Fruit fly (Drosophila melanogaster) S2 (cell line): ENCODE data around the gene xit.

ENCODE experiments used
- CG8478 ChIP-seq: fragments of >200 bp; optimal IDR thresholded peaks from 2 replicates; lab custom pipeline; 2018
- CTCF ChIP-seq, 2 experiments: fragments of >200 bp; optimal IDR thresholded peaks; 2 replicates each; lab custom pipeline; 2018

- TF ChIP-seq CG8478 (lab: Kevin White, UChicago) (no peak), CTCF (optimal IDR thresholded peaks at IDR 0.05; lab: Kevin White, UChicago) (no peak)
Measured at dm6 chrX:6802376-6803080, 18.3 kb upstream of the xit start.
